Worm (Caenorhabditis elegans) whole organism, dauer: ENCODE measurements around the gene nspd-7.

Experiments
- unc-62 ChIP-seq: sonication (generic microtip); optimal IDR thresholded peaks from 2 replicates; lab custom pipeline; 2017; ENCODE audit warnings: missing biosample characterization, missing genetic modification reagents, missing genetic modification characterization

Gene nspd-7

DNA sequence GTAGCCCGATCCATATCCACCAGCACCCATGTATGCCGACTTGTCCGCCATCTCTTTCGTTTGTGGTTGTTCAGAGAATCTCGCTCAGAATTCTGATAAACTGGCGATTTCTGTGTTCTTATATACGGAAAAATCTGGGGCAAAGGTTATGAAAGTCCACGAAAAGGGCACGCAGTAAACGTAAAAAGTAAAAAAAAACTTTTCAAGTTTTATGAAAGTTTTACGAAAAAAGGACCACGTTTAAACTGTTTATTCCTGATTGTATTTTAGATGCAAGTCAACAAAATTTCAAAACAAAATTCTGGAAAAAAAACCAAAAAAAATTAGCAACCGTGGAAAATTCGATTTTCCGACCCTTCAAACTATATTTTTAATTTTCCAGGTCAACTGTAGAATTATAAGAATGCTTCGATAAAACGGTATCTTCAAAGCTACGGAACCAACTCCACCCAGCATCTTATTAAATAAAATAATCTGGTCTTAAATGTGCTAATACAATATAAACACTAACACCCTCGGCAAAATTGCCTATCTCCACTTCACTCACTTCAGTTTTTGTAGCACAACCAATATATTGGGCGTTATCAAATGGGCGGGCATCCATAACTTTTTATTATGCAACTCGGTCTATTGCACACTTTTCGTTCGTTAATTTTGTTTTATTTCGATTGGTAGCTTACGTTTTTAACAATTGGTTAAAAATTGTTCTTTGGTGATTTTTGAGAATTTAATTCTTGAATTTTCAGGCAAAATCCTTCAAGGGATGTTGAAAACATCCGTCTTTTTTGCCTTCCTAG lies at the start of gene nspd-7, which contains the start of gene Y43C5A.2:
TSS of gene nspd-7 (minus strand) at position 51 of the 797 bp plus-strand sequence.
TSS of gene Y43C5A.2 (plus strand) at position 747 of the 797 bp plus-strand sequence.
- no peak for TF ChIP-seq unc-62 (GFP tag; lab: Kevin White, UChicago)

DNA sequence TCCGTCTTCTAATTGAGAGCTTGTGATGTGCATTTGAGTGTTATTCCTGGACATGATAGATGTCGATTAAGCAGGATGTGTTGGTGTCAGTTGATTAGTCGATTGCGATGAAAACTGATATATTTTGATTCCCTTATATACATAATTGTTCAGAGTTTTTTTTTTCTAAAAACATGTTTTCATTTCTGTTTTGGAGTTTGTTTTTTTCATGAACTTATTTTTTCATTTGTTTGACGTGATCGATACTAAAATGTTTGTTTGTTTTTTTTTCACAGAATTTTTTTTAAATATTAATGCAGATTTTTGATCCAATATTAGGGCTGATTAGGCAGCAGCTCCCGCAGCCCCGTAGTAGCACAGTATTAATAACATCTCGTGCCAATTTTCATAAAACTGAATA lies 49.2 kb upstream of the nspd-7 start, which contains the start of gene R09E10.2:
TSS of gene R09E10.2 (minus strand) at position 101 of the 400 bp plus-strand sequence.
- no peak for TF ChIP-seq unc-62 (GFP tag; lab: Kevin White, UChicago)

DNA sequence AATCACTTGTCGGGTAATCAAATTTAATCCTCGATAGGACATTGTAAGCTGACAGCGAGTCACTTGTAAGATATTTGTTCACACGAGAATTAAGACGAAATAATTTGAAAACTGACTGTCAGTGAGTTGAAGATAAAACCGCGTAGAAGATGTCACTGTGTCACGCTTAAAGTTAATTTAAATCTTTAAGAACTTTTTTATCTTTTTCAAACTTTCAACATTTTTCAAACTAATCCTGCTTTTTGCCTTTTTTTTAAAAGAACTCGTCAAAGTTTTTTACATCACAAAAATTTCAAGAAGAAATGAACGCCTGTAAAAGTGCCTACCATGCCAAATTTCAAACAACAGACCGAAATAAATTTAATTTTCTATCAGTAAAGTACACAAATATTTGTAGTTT lies 44.6 kb upstream of the nspd-7 start, which contains the start of gene acs-18:
TSS of gene acs-18 (minus strand) at position 101 of the 400 bp plus-strand sequence.
- no peak for TF ChIP-seq unc-62 (GFP tag; lab: Kevin White, UChicago)

DNA sequence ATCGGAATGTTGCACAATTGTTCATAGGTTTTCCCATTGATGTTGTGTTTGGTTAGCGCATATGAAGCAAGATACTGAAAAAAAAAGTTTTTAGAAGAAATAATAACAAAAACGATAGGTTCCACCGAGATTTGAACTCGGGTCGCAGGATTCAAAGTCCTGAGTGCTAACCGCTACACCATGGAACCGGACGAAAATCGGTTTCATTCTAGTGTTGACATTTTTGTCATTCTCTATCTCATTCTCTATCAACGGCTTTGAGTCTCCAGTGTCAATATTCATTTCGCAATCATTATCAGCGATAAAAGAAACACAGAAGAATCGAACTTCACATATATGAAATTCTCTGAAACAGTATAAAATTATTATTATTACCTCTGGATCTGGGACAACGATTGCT lies 42.1 kb upstream of the nspd-7 start:
- TF ChIP-seq unc-62 (GFP tag; lab: Kevin White, UChicago): no peak

DNA sequence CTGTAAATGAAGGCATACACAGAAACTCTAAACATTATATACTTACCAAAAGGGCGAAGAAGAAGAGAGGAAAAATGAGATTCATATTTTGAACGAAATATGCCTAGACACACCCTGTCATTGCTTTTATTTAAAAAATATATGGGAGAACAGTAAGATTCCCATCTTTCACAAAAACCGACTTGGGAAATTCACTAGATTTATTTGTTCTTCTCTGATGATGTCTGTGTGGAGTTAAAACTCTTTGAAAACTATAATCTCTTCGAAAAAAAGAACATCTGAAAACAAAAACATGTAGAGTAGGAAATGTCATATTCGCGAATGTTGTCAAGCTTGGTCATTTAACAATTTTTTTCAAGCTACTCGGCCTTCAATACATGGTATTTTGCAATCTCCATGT lies 41.3 kb upstream of the nspd-7 start, which contains the start of gene R09E10.8:
TSS of gene R09E10.8 (minus strand) at position 101 of the 400 bp plus-strand sequence.
- TF ChIP-seq unc-62 (GFP tag; lab: Kevin White, UChicago): no peak

DNA sequence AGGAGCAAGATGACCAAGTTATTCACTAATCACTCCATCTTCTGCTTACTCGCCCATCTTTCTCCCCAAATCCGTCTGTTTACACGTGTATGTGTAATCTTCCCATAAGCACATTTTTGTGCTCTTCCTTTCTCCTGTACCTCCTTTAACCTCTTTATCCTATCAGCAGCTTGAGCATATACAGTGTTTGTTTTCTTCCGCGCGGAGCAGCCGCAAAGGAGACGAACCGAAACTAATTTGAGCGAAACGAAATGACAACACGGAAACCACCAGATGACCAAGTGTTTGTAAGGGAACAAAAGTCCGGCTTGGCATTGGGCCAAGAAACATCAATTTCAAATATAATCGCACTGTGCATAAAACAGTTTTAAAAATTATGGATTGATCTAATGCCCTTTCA lies 35.4 kb upstream of the nspd-7 start:
- TF ChIP-seq unc-62 (GFP tag; lab: Kevin White, UChicago): no peak

DNA sequence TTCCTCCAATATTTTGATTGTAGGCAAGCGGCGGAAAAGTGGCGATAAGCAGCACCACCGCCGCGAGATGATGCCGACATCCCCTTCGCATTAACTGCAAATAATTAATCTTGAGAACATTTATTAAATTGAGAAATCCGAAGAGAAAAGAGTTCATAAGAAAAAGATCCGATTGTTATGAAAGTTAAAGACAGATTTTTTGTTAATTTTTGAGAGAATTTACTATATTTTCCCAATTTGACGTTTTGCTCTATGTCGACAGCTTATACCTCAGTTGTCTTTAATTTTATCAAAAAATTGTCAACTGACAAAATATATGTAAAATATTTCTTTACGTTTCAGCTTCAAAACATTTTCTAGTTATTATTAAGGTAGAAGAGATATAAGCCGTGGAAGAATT lies 33.2 kb upstream of the nspd-7 start, which contains the start of gene R09E10.5:
TSS of gene R09E10.5 (minus strand) at position 101 of the 400 bp plus-strand sequence.
- no peak for TF ChIP-seq unc-62 (GFP tag; lab: Kevin White, UChicago)

DNA sequence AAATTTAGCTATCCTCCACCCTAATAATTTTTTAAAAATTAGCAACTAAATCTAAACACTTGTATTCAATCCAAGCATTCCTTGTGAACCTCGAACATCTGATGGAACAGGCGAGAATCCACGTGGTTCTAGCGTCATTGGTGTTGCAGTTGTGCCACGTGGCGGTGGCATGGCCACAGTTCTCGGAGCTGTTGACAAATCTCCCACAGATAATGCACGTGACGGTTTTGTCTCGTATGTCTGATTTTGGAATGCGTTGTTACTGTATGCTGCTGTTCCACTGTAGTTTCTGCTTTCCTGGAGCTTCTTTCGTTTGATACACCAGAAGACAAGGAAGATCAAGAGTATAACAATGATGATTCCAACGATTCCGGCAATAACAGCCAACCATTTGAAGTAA lies 27.0 kb upstream of the nspd-7 start:
- no peak for TF ChIP-seq unc-62 (GFP tag; lab: Kevin White, UChicago)

DNA sequence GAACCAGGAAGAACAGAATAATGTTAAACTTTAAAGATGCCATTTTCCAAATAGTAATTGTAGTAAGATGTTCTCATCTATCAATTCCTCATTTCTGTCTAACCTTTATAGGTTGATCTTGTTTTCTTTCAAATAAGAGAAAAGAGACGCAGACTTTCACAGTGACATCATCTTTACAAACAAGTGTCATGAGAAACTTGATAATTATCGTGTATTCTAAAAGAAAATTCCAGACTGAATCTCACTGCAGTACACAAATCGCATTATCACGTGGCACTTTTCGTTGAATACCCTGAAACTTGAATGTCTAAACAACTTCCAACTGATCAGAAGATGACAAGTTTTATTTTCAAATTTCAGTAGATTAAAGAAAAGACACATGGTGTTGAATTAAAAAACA lies 26.1 kb upstream of the nspd-7 start, which contains the start of gene R09E10.13:
TSS of gene R09E10.13 (minus strand) at position 61 of the 400 bp plus-strand sequence.
- TF ChIP-seq unc-62 (GFP tag; lab: Kevin White, UChicago): no peak

DNA sequence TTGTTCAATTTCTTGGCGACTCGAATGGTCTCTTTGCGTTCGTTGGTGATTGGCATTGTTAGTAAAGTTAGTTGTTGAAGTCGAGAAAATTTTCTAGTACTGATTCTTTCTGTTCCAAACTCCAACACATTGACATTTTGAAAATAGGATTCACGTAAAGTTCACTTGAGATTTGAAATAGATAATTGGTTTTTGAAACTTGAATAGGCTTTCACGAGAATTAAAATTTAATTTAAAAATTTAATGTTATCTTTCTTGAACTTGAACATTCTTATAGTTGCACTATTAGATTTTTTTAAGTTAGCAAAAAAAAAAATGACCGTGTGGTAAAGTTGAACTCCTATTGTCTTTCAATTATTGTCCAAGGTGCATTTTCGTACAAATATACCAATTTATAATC lies 25.0 kb upstream of the nspd-7 start, which contains the start of gene R09E10.6:
TSS of gene R09E10.6 (minus strand) at position 101 of the 400 bp plus-strand sequence.
- no peak for TF ChIP-seq unc-62 (GFP tag; lab: Kevin White, UChicago)

DNA sequence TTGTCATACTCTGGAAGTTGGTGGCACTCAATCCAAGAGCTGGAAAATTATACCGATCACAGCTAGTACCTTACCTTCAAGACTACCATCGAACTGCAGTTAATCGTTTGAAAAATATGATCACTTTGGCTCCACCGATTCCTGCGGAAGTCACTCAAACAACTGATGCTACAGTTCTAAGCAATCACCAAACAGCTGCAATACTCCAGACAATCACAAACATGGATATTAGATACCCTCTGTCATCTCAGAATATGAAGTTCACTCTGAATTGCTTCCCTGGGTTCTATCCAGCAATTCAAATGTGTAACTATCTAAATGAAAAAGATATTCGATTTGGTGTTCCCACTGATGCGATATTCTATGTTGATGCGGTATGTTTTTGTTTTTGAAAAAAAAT lies 19.6 kb upstream of the nspd-7 start:
- no peak for TF ChIP-seq unc-62 (GFP tag; lab: Kevin White, UChicago)

DNA sequence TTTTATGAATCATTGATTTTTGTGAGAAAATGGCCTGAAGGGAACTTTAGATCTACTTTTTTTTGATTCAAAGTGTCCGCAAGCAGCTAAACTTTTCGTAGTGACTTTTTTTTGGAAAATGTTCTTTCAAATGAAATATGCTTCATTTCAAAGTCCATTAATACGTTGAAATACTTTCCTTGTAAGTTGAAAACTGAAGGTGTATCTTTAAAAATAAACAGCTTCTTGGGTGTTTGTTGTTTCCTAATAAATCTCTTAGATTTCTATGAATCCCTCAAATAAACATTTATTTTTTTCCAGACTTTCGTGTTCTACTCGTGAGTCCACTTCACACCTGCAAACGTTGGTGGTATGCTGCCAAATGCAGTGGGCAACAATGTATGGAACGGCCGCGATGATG lies 17.7 kb upstream of the nspd-7 start, which contains the start of gene ebax-1:
TSS of gene ebax-1 (plus strand) at position 301 of the 400 bp plus-strand sequence.
- TF ChIP-seq unc-62 (GFP tag; lab: Kevin White, UChicago): no peak

DNA sequence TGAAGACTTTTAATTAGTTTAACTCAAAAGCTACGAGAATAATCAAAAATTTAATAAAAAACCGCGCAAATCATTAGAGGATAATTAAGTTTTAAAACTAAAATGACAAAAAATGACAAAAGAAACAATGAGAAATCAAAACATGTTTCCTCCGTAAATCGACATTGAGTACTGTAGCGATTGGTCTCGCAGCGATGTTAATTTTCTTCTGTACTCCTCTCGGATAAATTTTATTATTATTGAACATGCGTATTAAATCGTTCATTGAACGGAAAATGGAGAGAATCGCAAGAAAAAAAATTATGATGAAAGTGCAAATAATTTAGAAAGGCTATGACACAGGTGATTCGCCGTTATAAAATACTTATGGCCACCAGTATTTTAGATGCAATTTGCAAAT lies 16.3 kb upstream of the nspd-7 start:
- TF ChIP-seq unc-62 (GFP tag; lab: Kevin White, UChicago): no peak

DNA sequence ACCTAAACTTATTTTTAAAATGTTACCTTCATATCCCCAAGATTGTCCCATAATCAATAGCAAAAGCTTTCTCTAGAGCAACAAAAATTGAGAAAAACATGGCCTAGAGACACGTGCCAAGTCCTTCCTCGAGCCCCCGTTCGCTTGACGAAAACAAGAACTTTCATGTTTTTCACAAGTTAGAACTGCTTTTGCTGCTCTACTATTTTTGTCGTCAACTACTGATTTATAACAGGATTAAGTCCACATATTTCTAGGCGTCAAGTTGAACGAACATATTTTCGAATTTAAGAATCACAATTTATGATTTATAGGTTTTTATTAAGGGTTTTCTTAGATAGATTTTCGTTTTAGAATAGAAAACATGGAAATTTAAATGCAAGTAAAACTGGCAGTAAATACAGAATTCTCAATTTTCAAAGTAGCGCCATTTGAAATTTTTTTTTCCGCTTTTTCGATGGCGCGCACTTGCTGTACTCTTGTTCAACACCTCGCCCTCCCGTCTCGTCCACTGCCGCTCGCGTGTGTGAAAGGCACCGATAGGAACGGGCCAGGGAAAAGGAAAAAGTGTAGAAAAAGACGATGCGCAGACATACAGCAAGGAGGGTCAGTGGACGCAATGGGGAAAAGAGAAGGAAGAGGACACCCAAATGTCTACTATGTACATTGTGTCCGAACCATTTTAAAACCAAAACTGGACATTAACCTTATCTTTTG lies 15.4 kb upstream of the nspd-7 start, which contains the start of gene rad-51:
TSS of gene rad-51 (minus strand) at position 51 of the 717 bp plus-strand sequence.
- TF ChIP-seq unc-62 (GFP tag; lab: Kevin White, UChicago): no peak

DNA sequence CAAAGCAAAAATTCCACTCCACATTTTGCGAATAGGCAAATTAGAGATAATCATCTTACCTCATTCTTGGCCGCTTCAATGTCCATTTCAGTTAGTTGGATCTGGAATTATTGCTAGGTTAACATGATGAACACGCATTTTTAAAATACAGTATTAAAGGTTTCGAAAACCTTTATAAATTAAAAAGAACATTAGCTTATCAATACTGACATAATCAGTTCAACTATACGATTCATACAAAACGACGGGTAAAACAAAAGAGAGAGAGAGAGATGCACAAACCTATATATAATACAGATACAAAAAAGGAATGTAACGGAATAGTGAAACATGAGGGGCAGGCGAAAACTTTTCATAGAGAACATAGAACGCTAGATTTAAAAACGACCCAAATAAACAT lies 12.5 kb upstream of the nspd-7 start, which contains the start of gene thk-1:
TSS of gene thk-1 (minus strand) at position 101 of the 400 bp plus-strand sequence.
- no peak for TF ChIP-seq unc-62 (GFP tag; lab: Kevin White, UChicago)

DNA sequence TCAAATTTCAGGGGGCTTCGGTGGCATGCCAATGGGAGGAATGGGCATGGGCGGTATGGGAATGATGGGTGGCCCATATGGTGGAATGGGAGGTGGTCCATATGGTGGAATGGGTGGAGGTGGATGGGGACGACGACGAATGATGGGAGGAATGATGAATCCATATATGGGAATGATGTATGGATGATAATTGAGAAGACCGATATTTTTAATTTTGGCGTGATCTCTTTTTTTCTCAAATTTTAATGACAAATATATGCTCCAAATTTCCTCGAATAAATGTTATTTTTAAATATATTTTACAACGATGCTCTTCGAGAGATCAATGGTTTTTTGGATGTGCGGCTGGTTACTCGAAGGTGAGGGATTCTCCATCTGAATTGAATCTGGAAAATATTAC lies 8.7 kb upstream of the nspd-7 start, which contains the start of gene Y43C5A.4:
TSS of gene Y43C5A.4 (plus strand) at position 301 of the 400 bp plus-strand sequence.
- TF ChIP-seq unc-62 (GFP tag; lab: Kevin White, UChicago): no peak
